Worm (Caenorhabditis elegans) whole organism, L1 larva: ENCODE data around the gene Y17G7B.3.
A peak's percentile ranks its signal among the peaks of the same experiment; 100 is the strongest.

Source experiments
- efl-1 ChIP-seq, 4 experiments: fragments of 150-350 bp; optimal IDR thresholded peaks in 3 of 4; peaks in 1 of 4; 1 replicate in 1 of 4; 2 replicates in 3 of 4; lab custom pipeline; 2014; ENCODE audit warnings: missing biosample characterization in 2 of 4, missing genetic modification characterization in 2 of 4, missing genetic modification reagents in 2 of 4
- egl-27 ChIP-seq, 2 experiments: fragments of 150-350 bp in 1 of 2; sonication (generic microtip); optimal IDR thresholded peaks; 3 replicates each; lab custom pipeline; 2017 to 2018; ENCODE audit warnings: missing biosample characterization in 2 of 2, missing genetic modification characterization in 2 of 2, missing genetic modification reagents in 2 of 2
- jun-1 ChIP-seq: fragments of 150-350 bp; optimal IDR thresholded peaks from 2 replicates; lab custom pipeline; 2014; ENCODE audit warnings: missing biosample characterization, missing genetic modification reagents, missing genetic modification characterization
- lin-13 ChIP-seq: fragments of 150-350 bp; optimal IDR thresholded peaks from 2 replicates; lab custom pipeline; 2014; ENCODE audit warnings: missing biosample characterization, missing genetic modification reagents, missing genetic modification characterization
- nhr-11 ChIP-seq: fragments of 150-350 bp; optimal IDR thresholded peaks from 2 replicates; lab custom pipeline; 2014; ENCODE audit warnings: missing biosample characterization, missing genetic modification characterization
- snpc-4 ChIP-seq: fragments of 150-350 bp; optimal IDR thresholded peaks from 2 replicates; lab custom pipeline; 2014; ENCODE audit warnings: missing biosample characterization, missing genetic modification characterization
- tbx-2 ChIP-seq: sonication (generic microtip); optimal IDR thresholded peaks from 2 replicates; lab custom pipeline; 2016; ENCODE audit warnings: missing genetic modification characterization, missing compliant biosample characterization
- unc-62 ChIP-seq: fragments of 150-350 bp; optimal IDR thresholded peaks from 2 replicates; lab custom pipeline; 2014; ENCODE audit warnings: missing biosample characterization, missing genetic modification reagents, missing genetic modification characterization
- zag-1 ChIP-seq: fragments of 150-350 bp; optimal IDR thresholded peaks from 2 replicates; lab custom pipeline; 2014; ENCODE audit warnings: missing biosample characterization, missing genetic modification characterization
- ztf-4 ChIP-seq: fragments of 150-350 bp; optimal IDR thresholded peaks from 2 replicates; lab custom pipeline; 2014; ENCODE audit warnings: missing biosample characterization, missing genetic modification characterization

DNA sequence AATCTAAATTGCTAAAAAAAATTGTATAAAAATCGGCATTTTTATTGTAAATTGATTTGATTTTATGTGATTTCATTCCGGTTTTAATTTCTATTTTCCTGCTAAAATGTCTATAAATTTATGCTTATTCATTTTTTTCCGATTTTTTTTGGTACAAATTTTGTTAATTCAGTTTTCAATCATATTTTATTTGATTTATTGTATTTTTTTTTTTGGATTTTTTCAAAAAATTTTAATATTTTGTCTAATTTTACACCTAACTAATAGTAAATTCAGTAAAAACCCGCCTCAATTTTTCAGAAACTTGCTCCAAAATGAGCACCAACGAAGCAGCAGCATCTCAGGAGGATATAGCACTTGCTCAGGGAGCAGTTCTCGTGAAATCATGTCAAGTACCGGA, 3.9 kb downstream of the Y17G7B.3 start, which contains the start of gene dhps-1:
- TF ChIP-seq snpc-4 (tag; lab: Kevin White, UChicago) = no peak
- no peak for TF ChIP-seq unc-62 (GFP tag; lab: Kevin White, UChicago)
- no peak for TF ChIP-seq ztf-4 (tag; lab: Kevin White, UChicago)
- no peak for TF ChIP-seq lin-13 (GFP tag; lab: Kevin White, UChicago)
- no peak for TF ChIP-seq zag-1
- no peak for TF ChIP-seq nhr-11 (tag; lab: Kevin White, UChicago)
- TF ChIP-seq tbx-2 (tag; lab: Kevin White, UChicago) = no peak
- TF ChIP-seq jun-1 (tag; lab: Kevin White, UChicago) = no peak
- no peak for TF ChIP-seq efl-1 (optimal IDR thresholded peaks at IDR 0.05; lab: Kevin White, UChicago)
- peak in 1 of 2 experiments; percentile 26 for TF ChIP-seq efl-1 (GFP tag; optimal IDR thresholded peaks at IDR 0.05 in 1 of 2; lab: Kevin White, UChicago)
- no peak for TF ChIP-seq egl-27 (tag; optimal IDR thresholded peaks at IDR 0.05; lab: Kevin White, UChicago)
